Worm (Caenorhabditis elegans): ENCODE data around the gene C42C1.8.

DNA sequence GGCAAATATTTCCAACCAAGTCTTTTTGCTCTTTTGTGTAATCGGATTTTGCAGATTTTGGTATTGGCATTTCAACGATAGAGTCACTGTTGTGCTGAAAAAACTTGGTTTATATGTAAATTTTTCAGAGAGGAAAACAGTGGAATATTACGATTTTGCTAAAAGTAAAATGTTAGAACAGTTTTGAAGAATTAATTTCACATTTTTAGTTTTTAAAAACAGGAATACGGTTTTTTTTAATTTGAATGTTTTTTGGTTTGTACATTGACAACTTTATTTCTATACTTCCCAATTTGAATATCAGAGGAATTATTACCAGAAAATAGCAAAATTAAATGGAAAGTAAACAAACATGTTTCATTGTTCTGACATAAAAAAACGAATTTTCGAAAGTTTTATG lies 38.3 kb upstream of the C42C1.8 start, which contains the start of gene dnj-26:
- TF ChIP-seq unc-39 (tag; optimal IDR thresholded peaks at IDR 0.05) = no peak
- no peak for TF ChIP-seq mls-2 (tag; optimal IDR thresholded peaks at IDR 0.05)
- TF ChIP-seq lsy-2 (tag; optimal IDR thresholded peaks at IDR 0.05) = no peak
- no peak for TF ChIP-seq lin-32 (GFP tag; optimal IDR thresholded peaks at IDR 0.05)
- no peak for TF ChIP-seq unc-120 (tag; optimal IDR thresholded peaks at IDR 0.05; ENCODE audit: poor library complexity, severe bottlenecking)
- TF ChIP-seq unc-62 (GFP tag; optimal IDR thresholded peaks at IDR 0.05) = no peak
